Worm (Caenorhabditis elegans): ENCODE measurements around the gene mpst-2.

Gene mpst-2

ce11 chrV:14893355-14894050 is at the start of gene mpst-2, which contains the start of gene H12D21.5:
mpst-2 (minus strand) TSS chrV:14893455.
H12D21.5 (plus strand) TSS chrV:14894000.
- no peak for TF ChIP-seq med-1 (GFP tag; optimal IDR thresholded peaks at IDR 0.05; ENCODE audit: insufficient read depth)
- TF ChIP-seq cog-1 (tag; optimal IDR thresholded peaks at IDR 0.05): no peak
- TF ChIP-seq flt-1 (GFP tag; IDR thresholded peaks at IDR 0.05): no peak

- TF ChIP-seq tab-1 (GFP tag; IDR thresholded peaks at IDR 0.05) (no peak), med-1 (GFP tag; optimal IDR thresholded peaks at IDR 0.05; ENCODE audit: insufficient read depth) (no peak), ztf-29 (GFP tag; IDR thresholded peaks at IDR 0.05) (no peak), flt-1 (GFP tag; IDR thresholded peaks at IDR 0.05) (no peak), ref-1 (GFP tag; conservative IDR thresholded peaks at IDR 0.05) (no peak), T22C8.4 (GFP tag; IDR thresholded peaks at IDR 0.05) (no peak), klf-2 (GFP tag; conservative IDR thresholded peaks at IDR 0.05) (no peak), cog-1 (tag; optimal IDR thresholded peaks at IDR 0.05) (no peak), ztf-23 (GFP tag; IDR thresholded peaks at IDR 0.05) (no peak)
These were observed 49.6 kb upstream of the mpst-2 start for ce11 chrV:14942898-14943297.

DNA sequence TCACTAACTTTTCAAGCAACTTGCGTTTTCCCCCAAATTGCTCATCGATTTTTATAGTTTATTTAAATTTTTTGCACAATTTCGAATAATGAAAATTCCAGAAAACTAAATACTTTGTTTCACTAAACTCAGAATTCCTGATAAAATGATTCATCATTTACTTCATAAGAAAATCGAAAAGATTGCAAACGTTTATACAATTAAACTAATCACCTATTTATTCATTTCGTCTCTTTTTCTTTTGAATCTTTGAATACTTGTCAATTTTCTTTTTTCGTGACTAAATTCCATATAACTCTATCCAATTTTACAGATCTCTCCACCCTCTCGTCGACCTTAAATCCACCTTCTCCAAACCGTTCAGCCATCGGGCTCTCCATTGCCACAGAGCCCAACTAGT is 43.3 kb upstream of the mpst-2 start, which contains the start of gene C30G7.2:
C30G7.2 (plus strand) TSS at position 301 of the 400 bp plus-strand sequence.
- no peak for TF ChIP-seq ztf-23 (GFP tag; IDR thresholded peaks at IDR 0.05)
- TF ChIP-seq ref-1 (GFP tag; conservative IDR thresholded peaks at IDR 0.05): no peak
- TF ChIP-seq flt-1 (GFP tag; IDR thresholded peaks at IDR 0.05): no peak
- TF ChIP-seq T22C8.4 (GFP tag; IDR thresholded peaks at IDR 0.05): no peak
- no peak for TF ChIP-seq med-1 (GFP tag; optimal IDR thresholded peaks at IDR 0.05; ENCODE audit: insufficient read depth)
- TF ChIP-seq tab-1 (GFP tag; IDR thresholded peaks at IDR 0.05): no peak

DNA sequence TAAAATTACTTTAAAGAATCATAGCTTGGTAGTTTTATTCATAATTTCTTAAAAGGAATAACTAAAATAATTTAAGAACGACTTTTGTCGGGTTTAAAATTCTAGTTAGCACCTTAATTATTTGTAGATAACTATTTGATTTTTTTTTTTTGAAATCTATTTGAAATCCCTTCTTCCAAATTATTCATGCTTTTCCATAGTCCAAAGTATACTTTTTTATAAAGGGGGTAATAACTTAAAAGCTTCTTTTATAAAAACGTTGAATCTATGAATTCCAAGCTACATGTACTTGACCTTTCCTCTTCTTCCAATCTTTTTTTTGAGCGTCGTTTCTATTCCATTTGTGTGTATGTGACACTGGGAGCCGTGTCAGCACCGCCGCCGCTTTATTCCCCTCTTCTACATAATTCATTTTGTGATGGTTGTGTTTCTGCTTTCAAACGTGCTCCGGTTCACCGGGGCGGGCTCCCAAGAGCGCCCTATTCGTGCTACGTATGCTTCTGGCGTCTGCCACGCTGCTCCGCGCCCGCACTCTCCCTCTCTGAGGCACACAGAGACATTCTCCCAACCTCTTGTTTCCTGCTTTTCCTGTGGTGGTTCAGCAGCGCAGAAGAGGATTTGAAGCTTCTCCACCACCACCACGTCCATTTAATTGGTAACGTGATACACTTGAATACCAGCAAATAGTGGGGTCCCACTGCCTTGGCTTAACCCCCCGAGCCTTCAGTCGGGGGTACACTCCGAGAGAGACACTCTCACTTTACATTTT is 40.4 kb upstream of the mpst-2 start:
- no peak for TF ChIP-seq ref-1 (GFP tag; conservative IDR thresholded peaks at IDR 0.05)

- TF ChIP-seq ref-1 (GFP tag; conservative IDR thresholded peaks at IDR 0.05) (no peak), cog-1 (tag; optimal IDR thresholded peaks at IDR 0.05) (no peak), flt-1 (GFP tag; IDR thresholded peaks at IDR 0.05) (no peak), klf-2 (GFP tag; conservative IDR thresholded peaks at IDR 0.05) (no peak), ztf-29 (GFP tag; IDR thresholded peaks at IDR 0.05) (no peak), T22C8.4 (GFP tag; IDR thresholded peaks at IDR 0.05) (no peak), med-1 (GFP tag; optimal IDR thresholded peaks at IDR 0.05; ENCODE audit: insufficient read depth) (no peak), tab-1 (GFP tag; IDR thresholded peaks at IDR 0.05) (no peak), ztf-23 (GFP tag; IDR thresholded peaks at IDR 0.05) (no peak)
These were observed 36.9 kb upstream of the mpst-2 start for ce11 chrV:14930168-14930567.

DNA sequence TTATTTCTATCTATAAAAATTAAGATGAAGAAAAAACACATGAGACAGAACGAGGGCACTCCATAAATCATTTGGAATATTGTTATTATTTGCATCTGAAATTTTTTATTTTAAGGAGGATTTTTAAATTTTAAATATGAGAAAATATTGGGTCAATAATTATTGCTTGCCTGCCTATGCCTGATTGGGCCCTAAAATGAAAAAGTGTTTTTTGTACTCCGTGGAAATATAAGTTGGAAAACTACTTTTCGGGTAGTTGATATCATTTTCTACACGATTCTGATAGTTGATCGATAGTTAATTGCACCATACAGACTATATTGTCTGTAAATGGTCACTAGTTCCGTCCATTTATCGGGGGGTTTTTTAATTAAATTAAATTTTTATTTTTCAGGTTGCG is 35.0 kb upstream of the mpst-2 start, which contains the start of gene srg-55:
srg-55 (minus strand) TSS at position 101 of the 400 bp plus-strand sequence.
- no peak for TF ChIP-seq flt-1 (GFP tag; IDR thresholded peaks at IDR 0.05)

DNA sequence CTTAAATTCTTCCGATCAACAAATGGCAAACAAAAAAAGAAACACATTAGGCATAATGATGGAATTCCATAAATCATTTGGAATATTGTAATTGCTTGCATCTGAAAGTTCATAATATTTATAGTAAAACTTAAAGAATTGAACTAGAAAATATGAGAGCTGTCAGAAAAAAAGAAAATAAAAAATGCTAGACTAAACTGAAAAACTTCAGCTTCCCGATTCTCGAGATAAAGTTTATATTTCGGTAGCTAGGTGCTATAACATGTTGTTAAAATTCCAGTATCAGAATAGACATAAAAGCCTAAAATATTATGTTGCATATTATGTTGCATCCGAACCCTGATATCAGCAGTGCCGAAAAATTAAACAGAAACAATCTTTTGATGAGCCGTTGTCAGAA is 30.8 kb upstream of the mpst-2 start, which contains the start of gene srg-54:
srg-54 (minus strand) TSS at position 101 of the 400 bp plus-strand sequence.
- TF ChIP-seq T22C8.4 (GFP tag; IDR thresholded peaks at IDR 0.05) (no peak), cog-1 (tag; optimal IDR thresholded peaks at IDR 0.05) (no peak), ztf-29 (GFP tag; IDR thresholded peaks at IDR 0.05) (no peak), tab-1 (GFP tag; IDR thresholded peaks at IDR 0.05) (no peak), flt-1 (GFP tag; IDR thresholded peaks at IDR 0.05) (no peak), ztf-23 (GFP tag; IDR thresholded peaks at IDR 0.05) (no peak), klf-2 (GFP tag; conservative IDR thresholded peaks at IDR 0.05) (no peak), ref-1 (GFP tag; conservative IDR thresholded peaks at IDR 0.05) (no peak), med-1 (GFP tag; optimal IDR thresholded peaks at IDR 0.05; ENCODE audit: insufficient read depth) (no peak)

- TF ChIP-seq ztf-29 (GFP tag; IDR thresholded peaks at IDR 0.05): no peak
- no peak for TF ChIP-seq cog-1 (tag; optimal IDR thresholded peaks at IDR 0.05)
- no peak for TF ChIP-seq flt-1 (GFP tag; IDR thresholded peaks at IDR 0.05)
- no peak for TF ChIP-seq ztf-23 (GFP tag; IDR thresholded peaks at IDR 0.05)
- no peak for TF ChIP-seq med-1 (GFP tag; optimal IDR thresholded peaks at IDR 0.05; ENCODE audit: insufficient read depth)
- no peak for TF ChIP-seq tab-1 (GFP tag; IDR thresholded peaks at IDR 0.05)
- no peak for TF ChIP-seq T22C8.4 (GFP tag; IDR thresholded peaks at IDR 0.05)
- no peak for TF ChIP-seq klf-2 (GFP tag; conservative IDR thresholded peaks at IDR 0.05)
- no peak for TF ChIP-seq ref-1 (GFP tag; conservative IDR thresholded peaks at IDR 0.05)
These were observed 28.3 kb upstream of the mpst-2 start, which contains the start of gene zmp-4 for ce11 chrV:14921509-14921908. zmp-4 (minus strand) TSS chrV:14921609.

DNA sequence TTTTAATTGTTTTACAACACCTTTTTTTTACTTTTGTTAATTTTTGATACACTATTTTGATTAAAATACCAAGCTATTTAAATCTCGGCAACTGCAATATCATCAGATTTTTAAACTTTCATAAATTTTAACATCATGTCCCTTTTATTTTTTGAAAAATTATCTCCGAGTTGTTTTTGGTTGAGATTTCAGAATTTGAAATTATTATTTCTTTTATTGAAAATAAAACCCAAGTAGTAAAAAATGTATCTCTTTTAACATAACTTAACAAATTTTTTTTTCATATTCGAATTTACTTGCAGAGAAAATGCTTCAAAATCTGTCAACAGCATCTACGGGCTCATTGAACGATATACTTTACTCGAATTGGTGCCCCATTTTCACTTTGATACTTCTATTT is 22.3 kb upstream of the mpst-2 start, which contains the start of gene H12D21.11:
H12D21.11 (plus strand) TSS at position 301 of the 400 bp plus-strand sequence.
- TF ChIP-seq med-1 (GFP tag; optimal IDR thresholded peaks at IDR 0.05; ENCODE audit: insufficient read depth) (no peak), flt-1 (GFP tag; IDR thresholded peaks at IDR 0.05) (no peak), cog-1 (tag; optimal IDR thresholded peaks at IDR 0.05) (no peak), tab-1 (GFP tag; IDR thresholded peaks at IDR 0.05) (no peak), ztf-29 (GFP tag; IDR thresholded peaks at IDR 0.05) (no peak), T22C8.4 (GFP tag; IDR thresholded peaks at IDR 0.05) (no peak), ztf-23 (GFP tag; IDR thresholded peaks at IDR 0.05) (no peak), klf-2 (GFP tag; conservative IDR thresholded peaks at IDR 0.05) (no peak), ref-1 (GFP tag; conservative IDR thresholded peaks at IDR 0.05) (no peak)

ce11 chrV:14910758-14911157 is 17.5 kb upstream of the mpst-2 start:
- no peak for TF ChIP-seq tab-1 (GFP tag; IDR thresholded peaks at IDR 0.05)
- TF ChIP-seq ztf-23 (GFP tag; IDR thresholded peaks at IDR 0.05): no peak
- no peak for TF ChIP-seq flt-1 (GFP tag; IDR thresholded peaks at IDR 0.05)
- no peak for TF ChIP-seq T22C8.4 (GFP tag; IDR thresholded peaks at IDR 0.05)
- no peak for TF ChIP-seq ztf-29 (GFP tag; IDR thresholded peaks at IDR 0.05)
- no peak for TF ChIP-seq ref-1 (GFP tag; conservative IDR thresholded peaks at IDR 0.05)
- TF ChIP-seq klf-2 (GFP tag; conservative IDR thresholded peaks at IDR 0.05): no peak
- TF ChIP-seq cog-1 (tag; optimal IDR thresholded peaks at IDR 0.05): no peak
- no peak for TF ChIP-seq med-1 (GFP tag; optimal IDR thresholded peaks at IDR 0.05; ENCODE audit: insufficient read depth)
